Worm (Caenorhabditis elegans): ENCODE results near the gene str-134.

The str-134 gene

ce11 chrV:743348-743747, at the start of gene str-134:
Gene str-134, plus strand, starts transcription at chrV:743648.
- TF ChIP-seq ref-1 (GFP tag; conservative IDR thresholded peaks at IDR 0.05) (no peak), med-1 (GFP tag; optimal IDR thresholded peaks at IDR 0.05; ENCODE audit: insufficient read depth) (no peak), tab-1 (GFP tag; IDR thresholded peaks at IDR 0.05) (no peak), T22C8.4 (GFP tag; IDR thresholded peaks at IDR 0.05) (no peak), ztf-23 (GFP tag; IDR thresholded peaks at IDR 0.05) (no peak), flt-1 (GFP tag; IDR thresholded peaks at IDR 0.05) (no peak), ztf-29 (GFP tag; IDR thresholded peaks at IDR 0.05) (no peak)

- TF ChIP-seq ztf-29 (GFP tag; IDR thresholded peaks at IDR 0.05) (no peak), klf-2 (GFP tag; conservative IDR thresholded peaks at IDR 0.05) (no peak), med-1 (GFP tag; optimal IDR thresholded peaks at IDR 0.05; ENCODE audit: insufficient read depth) (no peak), ref-1 (GFP tag; conservative IDR thresholded peaks at IDR 0.05) (no peak), cog-1 (tag; optimal IDR thresholded peaks at IDR 0.05) (no peak), ztf-23 (GFP tag; IDR thresholded peaks at IDR 0.05) (no peak), tab-1 (GFP tag; IDR thresholded peaks at IDR 0.05) (no peak), T22C8.4 (GFP tag; IDR thresholded peaks at IDR 0.05) (no peak), flt-1 (GFP tag; IDR thresholded peaks at IDR 0.05) (no peak)
These were observed 48.8 kb upstream of the str-134 start, which contains the start of gene srj-53 for ce11 chrV:694625-695024. Gene srj-53, minus strand, starts transcription at chrV:694725.

ce11 chrV:695914-696313, 47.5 kb upstream of the str-134 start, which contains the start of gene srj-52:
Gene srj-52, minus strand, starts transcription at chrV:696014.
- no peak for TF ChIP-seq cog-1 (tag; optimal IDR thresholded peaks at IDR 0.05)
- TF ChIP-seq med-1 (GFP tag; optimal IDR thresholded peaks at IDR 0.05; ENCODE audit: insufficient read depth): no peak
- TF ChIP-seq ztf-29 (GFP tag; IDR thresholded peaks at IDR 0.05): no peak
- TF ChIP-seq T22C8.4 (GFP tag; IDR thresholded peaks at IDR 0.05): no peak
- TF ChIP-seq flt-1 (GFP tag; IDR thresholded peaks at IDR 0.05): no peak
- TF ChIP-seq ztf-23 (GFP tag; IDR thresholded peaks at IDR 0.05): no peak
- no peak for TF ChIP-seq ref-1 (GFP tag; conservative IDR thresholded peaks at IDR 0.05)
- TF ChIP-seq klf-2 (GFP tag; conservative IDR thresholded peaks at IDR 0.05): no peak
- no peak for TF ChIP-seq tab-1 (GFP tag; IDR thresholded peaks at IDR 0.05)

- TF ChIP-seq ztf-29 (GFP tag; IDR thresholded peaks at IDR 0.05) (no peak), flt-1 (GFP tag; IDR thresholded peaks at IDR 0.05) (no peak), T22C8.4 (GFP tag; IDR thresholded peaks at IDR 0.05) (no peak), cog-1 (tag; optimal IDR thresholded peaks at IDR 0.05) (no peak), med-1 (GFP tag; optimal IDR thresholded peaks at IDR 0.05; ENCODE audit: insufficient read depth) (no peak), ref-1 (GFP tag; conservative IDR thresholded peaks at IDR 0.05) (no peak), tab-1 (GFP tag; IDR thresholded peaks at IDR 0.05) (no peak)
These were observed 44.4 kb upstream of the str-134 start for ce11 chrV:699051-699450.

- TF ChIP-seq cog-1 (tag; optimal IDR thresholded peaks at IDR 0.05) (no peak), med-1 (GFP tag; optimal IDR thresholded peaks at IDR 0.05; ENCODE audit: insufficient read depth) (no peak), klf-2 (GFP tag; conservative IDR thresholded peaks at IDR 0.05) (no peak), ztf-23 (GFP tag; IDR thresholded peaks at IDR 0.05) (no peak), flt-1 (GFP tag; IDR thresholded peaks at IDR 0.05) (no peak), ref-1 (GFP tag; conservative IDR thresholded peaks at IDR 0.05) (no peak), ztf-29 (GFP tag; IDR thresholded peaks at IDR 0.05) (no peak), T22C8.4 (GFP tag; IDR thresholded peaks at IDR 0.05) (no peak), tab-1 (GFP tag; IDR thresholded peaks at IDR 0.05) (no peak)
These were observed 43.8 kb upstream of the str-134 start, which contains the start of the genes ugt-29 and srx-5 for ce11 chrV:699489-700129. Gene ugt-29, minus strand, starts transcription at chrV:699589. Gene srx-5, plus strand, starts transcription at chrV:700079.

- TF ChIP-seq med-1 (GFP tag; optimal IDR thresholded peaks at IDR 0.05; ENCODE audit: insufficient read depth) (no peak), ztf-23 (GFP tag; IDR thresholded peaks at IDR 0.05) (no peak), cog-1 (tag; optimal IDR thresholded peaks at IDR 0.05) (no peak), klf-2 (GFP tag; conservative IDR thresholded peaks at IDR 0.05) (no peak), ztf-29 (GFP tag; IDR thresholded peaks at IDR 0.05) (no peak), ref-1 (GFP tag; conservative IDR thresholded peaks at IDR 0.05) (no peak), T22C8.4 (GFP tag; IDR thresholded peaks at IDR 0.05) (no peak)
These were observed 41.2 kb upstream of the str-134 start, which contains the start of gene srbc-37 for ce11 chrV:702260-702659. Gene srbc-37, plus strand, starts transcription at chrV:702560.

ce11 chrV:706449-706848, 37.0 kb upstream of the str-134 start:
- TF ChIP-seq flt-1 (GFP tag; IDR thresholded peaks at IDR 0.05): peak; percentile 66; the same call in 1 of the 2 replicates
- peak; percentile 69 for TF ChIP-seq ref-1 (GFP tag; conservative IDR thresholded peaks at IDR 0.05)
- TF ChIP-seq ztf-23 (GFP tag; IDR thresholded peaks at IDR 0.05): peak; percentile 68; the same call in 1 of the 2 replicates

ce11 chrV:706918-707317, 36.5 kb upstream of the str-134 start, which contains the start of gene srbc-38:
Gene srbc-38, plus strand, starts transcription at chrV:707218.
- no peak for TF ChIP-seq flt-1 (GFP tag; IDR thresholded peaks at IDR 0.05)
- TF ChIP-seq klf-2 (GFP tag; conservative IDR thresholded peaks at IDR 0.05): no peak
- no peak for TF ChIP-seq med-1 (GFP tag; optimal IDR thresholded peaks at IDR 0.05; ENCODE audit: insufficient read depth)
- no peak for TF ChIP-seq tab-1 (GFP tag; IDR thresholded peaks at IDR 0.05)
- no peak for TF ChIP-seq T22C8.4 (GFP tag; IDR thresholded peaks at IDR 0.05)
- no peak for TF ChIP-seq cog-1 (tag; optimal IDR thresholded peaks at IDR 0.05)
- no peak for TF ChIP-seq ztf-23 (GFP tag; IDR thresholded peaks at IDR 0.05)
- TF ChIP-seq ztf-29 (GFP tag; IDR thresholded peaks at IDR 0.05): no peak
- no peak for TF ChIP-seq ref-1 (GFP tag; conservative IDR thresholded peaks at IDR 0.05)

ce11 chrV:708808-709207, 34.6 kb upstream of the str-134 start, which contains the start of gene srbc-39:
Gene srbc-39, plus strand, starts transcription at chrV:709108.
- no peak for TF ChIP-seq ztf-29 (GFP tag; IDR thresholded peaks at IDR 0.05)
- TF ChIP-seq med-1 (GFP tag; optimal IDR thresholded peaks at IDR 0.05; ENCODE audit: insufficient read depth): no peak
- no peak for TF ChIP-seq ref-1 (GFP tag; conservative IDR thresholded peaks at IDR 0.05)
- no peak for TF ChIP-seq flt-1 (GFP tag; IDR thresholded peaks at IDR 0.05)
- no peak for TF ChIP-seq cog-1 (tag; optimal IDR thresholded peaks at IDR 0.05)
- TF ChIP-seq T22C8.4 (GFP tag; IDR thresholded peaks at IDR 0.05): no peak
- TF ChIP-seq ztf-23 (GFP tag; IDR thresholded peaks at IDR 0.05): no peak
- no peak for TF ChIP-seq tab-1 (GFP tag; IDR thresholded peaks at IDR 0.05)
- TF ChIP-seq klf-2 (GFP tag; conservative IDR thresholded peaks at IDR 0.05): no peak
